Fruit fly (Drosophila melanogaster): Measurements from ENCODE around the gene CG7362.

DNA sequence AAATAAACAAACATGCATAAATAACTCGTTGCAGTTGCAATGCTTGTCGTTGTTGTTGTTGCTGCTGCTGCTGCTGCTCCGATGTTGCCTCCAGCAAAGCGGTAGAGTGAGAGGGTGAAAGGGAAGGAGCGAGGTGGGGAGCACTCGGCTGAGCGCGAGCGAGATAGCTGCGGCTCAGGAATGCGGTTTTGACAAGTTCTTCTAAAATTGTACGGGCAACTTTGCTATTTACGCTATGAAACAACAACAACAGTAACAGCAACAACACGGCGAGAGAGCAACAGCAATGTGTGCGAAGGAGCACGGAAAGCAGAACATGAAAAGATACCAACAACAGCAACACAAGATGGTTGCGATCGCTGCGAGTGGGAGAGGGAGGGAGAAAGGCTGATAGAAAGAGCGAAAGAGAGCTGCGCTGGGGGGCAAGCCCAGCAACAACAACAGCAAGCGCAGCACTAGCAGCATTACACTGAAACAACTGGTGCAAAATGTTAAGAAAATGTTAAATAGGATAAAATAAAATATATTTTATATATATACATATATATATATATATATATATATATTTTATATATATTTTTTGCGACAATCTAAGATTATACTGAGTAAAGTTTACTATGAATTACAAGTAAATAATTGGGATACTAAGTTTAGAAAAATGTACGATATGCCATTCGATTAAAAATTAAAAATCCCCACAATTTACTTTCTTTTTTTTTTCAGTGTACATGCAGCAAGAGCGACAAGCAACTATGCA lies 39.9 kb downstream of the CG7362 start:
- TF ChIP-seq D1 (tag; optimal IDR thresholded peaks at IDR 0.05) (peak; percentile 45), Ets98B (GFP tag; IDR thresholded peaks at IDR 0.05) (peak; percentile 45), rn (GFP tag; IDR thresholded peaks at IDR 0.05) (0 out of 2 replicates have a peak, but pooled peaks have one; percentile 13), CG8159 (tag; optimal IDR thresholded peaks at IDR 0.05) (peak; percentile 94), CG32121 (GFP tag; IDR thresholded peaks at IDR 0.05) (peak; percentile 38), EcR (GFP tag; optimal IDR thresholded peaks at IDR 0.05) (peak; percentile 88), Pif1A (GFP tag; optimal IDR thresholded peaks at IDR 0.05) (no peak), Pif1B (GFP tag; optimal IDR thresholded peaks at IDR 0.05) (no peak), CG34367 (tag; optimal IDR thresholded peaks at IDR 0.05) (peak; percentile 63), CG12605 (GFP tag; IDR thresholded peaks at IDR 0.05) (0 out of 2 replicates have a peak, but pooled peaks have one; percentile 8), CG4496 (GFP tag; IDR thresholded peaks at IDR 0.05) (peak; percentile 76; the same call in 2 of the 3 replicates)

Data from whole organism, pupa.